Fruit fly (Drosophila melanogaster): ENCODE results near the gene bou.

The bou gene

dm6 chrX:7004101-7004700 is 17.9 kb downstream of the bou start (continued):
- TF ChIP-seq CkIIα-i1 (GFP tag; IDR thresholded peaks at IDR 0.05) = no peak
- TF ChIP-seq CG12391 (tag; optimal IDR thresholded peaks at IDR 0.05) = peak; percentile 67
- TF ChIP-seq NFAT (GFP tag; IDR thresholded peaks at IDR 0.05) = no peak; the same call in 1 of the 2 replicates
- TF ChIP-seq gro (GFP tag; optimal IDR thresholded peaks at IDR 0.05) = peak; percentile 30
- peak; percentile 86 for TF ChIP-seq sob (GFP tag; IDR thresholded peaks at IDR 0.05)
- peak; percentile 74 for TF ChIP-seq CG17328 (GFP tag; IDR thresholded peaks at IDR 0.05)
- TF ChIP-seq chinmo (GFP tag; IDR thresholded peaks at IDR 0.05; ENCODE audit: partially characterized antibody) = no peak
- TF ChIP-seq peb (GFP tag; IDR thresholded peaks at IDR 0.05) = peak; percentile 50; the same call in 1 of the 2 replicates
- peak; percentile 39 for TF ChIP-seq mam (GFP tag; optimal IDR thresholded peaks at IDR 0.05)
- peak; percentile 13 for TF ChIP-seq cg (GFP tag; optimal IDR thresholded peaks at IDR 0.05)
- TF ChIP-seq CG32772 (GFP tag; IDR thresholded peaks at IDR 0.05) = peak; percentile 40; the same call in 1 of the 2 replicates
- no peak for TF ChIP-seq CG3995 (GFP tag; optimal IDR thresholded peaks at IDR 0.05)
- TF ChIP-seq Dip2 (GFP tag; IDR thresholded peaks at IDR 0.05) = no peak
- TF ChIP-seq CG17385 (GFP tag; optimal IDR thresholded peaks at IDR 0.05) = peak; percentile 71
- peak; percentile 42 for TF ChIP-seq Usf (GFP tag; optimal IDR thresholded peaks at IDR 0.05)
- TF ChIP-seq CG5953 (GFP tag; IDR thresholded peaks at IDR 0.05) = peak; percentile 68
- peak; percentile 84 for TF ChIP-seq gem (tag; optimal IDR thresholded peaks at IDR 0.05)
- no peak for TF ChIP-seq CG1832 (GFP tag; optimal IDR thresholded peaks at IDR 0.05)
- TF ChIP-seq CG11504 (tag; optimal IDR thresholded peaks at IDR 0.05) = peak; percentile 53
- TF ChIP-seq Atf3 (GFP tag; optimal IDR thresholded peaks at IDR 0.05) = peak; percentile 87
- TF ChIP-seq mirr (GFP tag; optimal IDR thresholded peaks at IDR 0.05) = peak; percentile 78
- TF ChIP-seq CG12769 (tag; optimal IDR thresholded peaks at IDR 0.05) = peak; percentile 75
- TF ChIP-seq unc-4 (GFP tag; IDR thresholded peaks at IDR 0.05; ENCODE audit: partially characterized antibody) = no peak
- peak; percentile 22 for TF ChIP-seq Nf-YC (tag; optimal IDR thresholded peaks at IDR 0.05)
- peak; percentile 47 to 70 for TF ChIP-seq dpn (GFP tag; optimal IDR thresholded peaks at IDR 0.05)
- peak; percentile 73 for TF ChIP-seq CG1647 (GFP tag; optimal IDR thresholded peaks at IDR 0.05)
- TF ChIP-seq seq (GFP tag; IDR thresholded peaks at IDR 0.05) = peak; percentile 84
- peak; percentile 41 for TF ChIP-seq CG10147 (GFP tag; optimal IDR thresholded peaks at IDR 0.05)
- TF ChIP-seq CG8359 (GFP tag; optimal IDR thresholded peaks at IDR 0.05; ENCODE audit: borderline replicate concordance) = peak; percentile 83
- TF ChIP-seq ara (GFP tag; IDR thresholded peaks at IDR 0.05) = peak; percentile 92
- peak; percentile 99 for TF ChIP-seq Kr (GFP tag; optimal IDR thresholded peaks at IDR 0.05)
- TF ChIP-seq bowl (GFP tag; IDR thresholded peaks at IDR 0.05) = no peak
- TF ChIP-seq CG11456 (GFP tag; IDR thresholded peaks at IDR 0.05) = peak; percentile 81
- peak; percentile 4 for TF ChIP-seq cad (GFP tag; optimal IDR thresholded peaks at IDR 0.05)
- TF ChIP-seq sim (GFP tag; IDR thresholded peaks at IDR 0.05) = peak; percentile 81
- TF ChIP-seq wdn (GFP tag; IDR thresholded peaks at IDR 0.05) = peak; percentile 67
- peak; percentile 93 for TF ChIP-seq CG13123 (GFP tag; optimal IDR thresholded peaks at IDR 0.05)
- no peak for TF ChIP-seq usp (GFP tag; optimal IDR thresholded peaks at IDR 0.05)
- peak; percentile 51 for TF ChIP-seq cato (GFP tag; optimal IDR thresholded peaks at IDR 0.05; ENCODE audit: borderline replicate concordance)
- no peak for TF ChIP-seq Ada2b (GFP tag; IDR thresholded peaks at IDR 0.05)
- TF ChIP-seq tx (GFP tag; optimal IDR thresholded peaks at IDR 0.05) = peak; percentile 73
- TF ChIP-seq ftz-f1 (GFP tag; optimal IDR thresholded peaks at IDR 0.05) = no peak
- peak; percentile 86 for TF ChIP-seq gce (GFP tag; IDR thresholded peaks at IDR 0.05)
- peak; percentile 95 for TF ChIP-seq fd64A (GFP tag; optimal IDR thresholded peaks at IDR 0.05)
- peak; percentile 67; the same call in 1 of the 3 replicates for TF ChIP-seq CG2199 (GFP tag; IDR thresholded peaks at IDR 0.05)
- TF ChIP-seq HHEX (GFP tag; optimal IDR thresholded peaks at IDR 0.05) = peak; percentile 86
- peak; percentile 32 for TF ChIP-seq CG6654 (GFP tag; optimal IDR thresholded peaks at IDR 0.05)
- TF ChIP-seq CG14710 (tag; optimal IDR thresholded peaks at IDR 0.05) = peak; percentile 92
- no peak for TF ChIP-seq CG14667 (GFP tag; IDR thresholded peaks at IDR 0.05)
- TF ChIP-seq CG14441 (GFP tag; IDR thresholded peaks at IDR 0.05) = peak; percentile 53; the same call in 1 of the 2 replicates
- TF ChIP-seq pum (GFP tag; optimal IDR thresholded peaks at IDR 0.05) = peak; percentile 57
